Fruit fly (Drosophila melanogaster): ENCODE measurements around the gene Smr.
A peak's percentile ranks its signal among the peaks of the same experiment; 100 is the strongest.

Gene Smr

dm6 chrX:12752196-12752595 lies 9.8 kb upstream of the Smr start (continued):
- TF ChIP-seq sug (tag; optimal IDR thresholded peaks at IDR 0.05): peak; percentile 95
- peak; percentile 99 for TF ChIP-seq psq (GFP tag; optimal IDR thresholded peaks at IDR 0.05)
- TF ChIP-seq ham (GFP tag; IDR thresholded peaks at IDR 0.05): peak; percentile 97
- TF ChIP-seq Ada2b (GFP tag; IDR thresholded peaks at IDR 0.05): peak; percentile 99
- peak; percentile 99 for TF ChIP-seq CG11723 (GFP tag; optimal IDR thresholded peaks at IDR 0.05)
- TF ChIP-seq CG5180 (GFP tag; optimal IDR thresholded peaks at IDR 0.05): peak; percentile 89
- TF ChIP-seq onecut (GFP tag; IDR thresholded peaks at IDR 0.05): peak; percentile 97
- peak; percentile 98 for TF ChIP-seq sens-2 (GFP tag; IDR thresholded peaks at IDR 0.05)
- peak; percentile 91 for TF ChIP-seq CG18011 (GFP tag; optimal IDR thresholded peaks at IDR 0.05)
- peak; percentile 96 for TF ChIP-seq CG7987 (GFP tag; optimal IDR thresholded peaks at IDR 0.05)
- peak; percentile 99 for TF ChIP-seq cato (GFP tag; optimal IDR thresholded peaks at IDR 0.05; ENCODE audit: borderline replicate concordance)
- peak; percentile 99 for TF ChIP-seq Atf3 (GFP tag; optimal IDR thresholded peaks at IDR 0.05)
- TF ChIP-seq unpg (GFP tag; optimal IDR thresholded peaks at IDR 0.05): peak; percentile 99
- peak; percentile 99 for TF ChIP-seq CG16815 (GFP tag; optimal IDR thresholded peaks at IDR 0.05)
- no peak for TF ChIP-seq chinmo (GFP tag; IDR thresholded peaks at IDR 0.05; ENCODE audit: partially characterized antibody)
- peak; percentile 82 for TF ChIP-seq stwl (tag; optimal IDR thresholded peaks at IDR 0.05)
- TF ChIP-seq fd102C (GFP tag; optimal IDR thresholded peaks at IDR 0.05): peak; percentile 95
- peak; percentile 72 for TF ChIP-seq Dip2 (GFP tag; IDR thresholded peaks at IDR 0.05)
- peak; percentile 99 for TF ChIP-seq E2f1 (GFP tag; IDR thresholded peaks at IDR 0.05)
- peak; percentile 99 for TF ChIP-seq zfh1 (GFP tag; IDR thresholded peaks at IDR 0.05)
- peak; percentile 99 for TF ChIP-seq phol (tag; optimal IDR thresholded peaks at IDR 0.05)
- TF ChIP-seq shn (GFP tag; optimal IDR thresholded peaks at IDR 0.05): peak; percentile 99
- TF ChIP-seq CG6765 (GFP tag; optimal IDR thresholded peaks at IDR 0.05): peak; percentile 98
- TF ChIP-seq CG4360 (GFP tag; IDR thresholded peaks at IDR 0.05): 0 out of 2 replicates have a peak, but pooled peaks have one; percentile 66
- no peak for TF ChIP-seq CG16813 (GFP tag; IDR thresholded peaks at IDR 0.05; ENCODE audit: partially characterized antibody)
- peak; percentile 99 for TF ChIP-seq Antp (GFP tag; optimal IDR thresholded peaks at IDR 0.05)
- peak; percentile 99 for TF ChIP-seq CG9817 (tag; optimal IDR thresholded peaks at IDR 0.05)
- TF ChIP-seq Hmx (GFP tag; optimal IDR thresholded peaks at IDR 0.05): peak; percentile 98
- peak; percentile 99 for TF ChIP-seq CG8924 (tag; optimal IDR thresholded peaks at IDR 0.05)
- TF ChIP-seq seq (GFP tag; IDR thresholded peaks at IDR 0.05): peak; percentile 97
- no peak for TF ChIP-seq fru (optimal IDR thresholded peaks at IDR 0.05)
- no peak for TF ChIP-seq CG17912 (GFP tag; optimal IDR thresholded peaks at IDR 0.05)
- peak; percentile 99 for TF ChIP-seq Hr3 (GFP tag; optimal IDR thresholded peaks at IDR 0.05)
- peak; percentile 98 for TF ChIP-seq Lhr (GFP tag; optimal IDR thresholded peaks at IDR 0.05)
- TF ChIP-seq CG6813 (GFP tag; optimal IDR thresholded peaks at IDR 0.05): peak; percentile 99
- TF ChIP-seq Dad (GFP tag; optimal IDR thresholded peaks at IDR 0.05): peak; percentile 99
- peak; percentile 44 for TF ChIP-seq gfzf (GFP tag; optimal IDR thresholded peaks at IDR 0.05)
- TF ChIP-seq CG17612 (GFP tag; IDR thresholded peaks at IDR 0.05): peak; percentile 98
- peak; percentile 81 for TF ChIP-seq bigmax (GFP tag; optimal IDR thresholded peaks at IDR 0.05)
- TF ChIP-seq CG13296 (GFP tag; optimal IDR thresholded peaks at IDR 0.05): peak; percentile 98
- peak; percentile 100 for TF ChIP-seq Xrp1 (GFP tag; IDR thresholded peaks at IDR 0.05)
- TF ChIP-seq Kr (GFP tag; optimal IDR thresholded peaks at IDR 0.05): peak; percentile 2
- peak; percentile 97 for TF ChIP-seq CG3407 (GFP tag; optimal IDR thresholded peaks at IDR 0.05)
- peak; percentile 99 for TF ChIP-seq CG16863 (GFP tag; optimal IDR thresholded peaks at IDR 0.05)
- no peak for TF ChIP-seq CG15479 (GFP tag; optimal IDR thresholded peaks at IDR 0.05)
- TF ChIP-seq CG6175 (GFP tag; IDR thresholded peaks at IDR 0.05): peak; percentile 98
- TF ChIP-seq dati (GFP tag; IDR thresholded peaks at IDR 0.05): peak; percentile 98
- TF ChIP-seq slou (GFP tag; optimal IDR thresholded peaks at IDR 0.05): peak; percentile 99
- TF ChIP-seq run (tag; optimal IDR thresholded peaks at IDR 0.05): peak; percentile 96
- peak; percentile 99 for TF ChIP-seq CG10462 (GFP tag; optimal IDR thresholded peaks at IDR 0.05)
- TF ChIP-seq NfI (GFP tag; optimal IDR thresholded peaks at IDR 0.05): peak; percentile 99
- TF ChIP-seq CTCF (GFP tag; optimal IDR thresholded peaks at IDR 0.05): peak; percentile 41
